Worm (Caenorhabditis elegans): ENCODE data around the gene F27B10.1.

DNA sequence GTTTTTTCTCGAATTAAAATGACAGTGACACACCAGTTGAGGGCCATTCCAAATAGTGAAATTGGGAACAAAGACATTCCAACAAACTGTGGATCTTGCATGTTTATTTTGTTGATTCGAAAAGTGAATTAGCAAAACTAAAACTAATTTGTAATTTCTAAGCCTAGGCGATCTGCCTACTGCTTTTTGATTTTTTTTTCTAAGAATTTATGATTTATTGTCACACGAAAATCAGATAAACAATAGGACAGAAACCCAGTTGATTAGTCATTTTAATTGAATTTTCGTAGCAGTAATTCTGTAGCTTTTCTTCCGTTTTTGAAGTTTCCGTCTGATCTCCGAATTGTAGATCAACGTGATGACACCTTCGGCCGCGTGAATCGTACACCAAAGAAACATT lies 46.4 kb downstream of the F27B10.1 start, which contains the start of gene srx-33:
- TF ChIP-seq him-1 (tag; optimal IDR thresholded peaks at IDR 0.05) (no peak), W03F9.2 (tag; optimal IDR thresholded peaks at IDR 0.05) (no peak), dao-5 (tag; optimal IDR thresholded peaks at IDR 0.05) (no peak)
